Fruit fly (Drosophila melanogaster): Measurements from ENCODE around the gene CG8003.

CG8003 gene

dm6 chr3L:10637819-10638218 lies 23.5 kb upstream of the CG8003 start, which contains the start of gene Cnep1r2 (continued):
- TF ChIP-seq NFAT (GFP tag; IDR thresholded peaks at IDR 0.05) = peak; percentile 95
- TF ChIP-seq ttk (GFP tag; IDR thresholded peaks at IDR 0.05) = peak; percentile 95
- peak; percentile 88 for TF ChIP-seq CG2875 (GFP tag; optimal IDR thresholded peaks at IDR 0.05)
- TF ChIP-seq fd64A (GFP tag; optimal IDR thresholded peaks at IDR 0.05) = peak; percentile 24
- TF ChIP-seq CG16779 (GFP tag; IDR thresholded peaks at IDR 0.05) = peak; percentile 49; the same call in 1 of the 2 replicates
- peak; percentile 94 for TF ChIP-seq CG6765 (GFP tag; optimal IDR thresholded peaks at IDR 0.05)
- TF ChIP-seq pan (optimal IDR thresholded peaks at IDR 0.05) = no peak
- TF ChIP-seq pan (GFP tag; optimal IDR thresholded peaks at IDR 0.05 in 1 of 2, IDR thresholded peaks at IDR 0.05 in 1 of 2) = peak in 1 of 2 experiments; percentile 96
- TF ChIP-seq Nf-YB (GFP tag; optimal IDR thresholded peaks at IDR 0.05) = peak; percentile 83
- peak; percentile 96 for TF ChIP-seq Fer3 (tag; optimal IDR thresholded peaks at IDR 0.05)
- TF ChIP-seq Rfx (GFP tag; IDR thresholded peaks at IDR 0.05) = peak; percentile 97
- TF ChIP-seq Nf-YC (tag; optimal IDR thresholded peaks at IDR 0.05) = peak; percentile 91
- TF ChIP-seq CG10543 (GFP tag; optimal IDR thresholded peaks at IDR 0.05) = peak; percentile 97
- TF ChIP-seq gcm2 (GFP tag; optimal IDR thresholded peaks at IDR 0.05) = no peak
- peak; percentile 98 for TF ChIP-seq CG17361 (GFP tag; IDR thresholded peaks at IDR 0.05)
- peak; percentile 61 for TF ChIP-seq CG9609 (GFP tag; optimal IDR thresholded peaks at IDR 0.05)
- TF ChIP-seq run (tag; optimal IDR thresholded peaks at IDR 0.05) = peak; percentile 93
- peak; percentile 81 for TF ChIP-seq CG15514 (GFP tag; optimal IDR thresholded peaks at IDR 0.05)
- peak; percentile 79 for TF ChIP-seq E2f2 (GFP tag; IDR thresholded peaks at IDR 0.05)
- TF ChIP-seq CG11093 (GFP tag; IDR thresholded peaks at IDR 0.05) = peak; percentile 94
- TF ChIP-seq Tbp (GFP tag; optimal IDR thresholded peaks at IDR 0.05) = no peak
- no peak for TF ChIP-seq Dip2 (GFP tag; IDR thresholded peaks at IDR 0.05)
- peak; percentile 87 for TF ChIP-seq cwo (GFP tag; optimal IDR thresholded peaks at IDR 0.05)
- TF ChIP-seq CG9727 (GFP tag; optimal IDR thresholded peaks at IDR 0.05) = peak; percentile 96
- peak; percentile 35; the same call in 1 of the 2 replicates for TF ChIP-seq crol (GFP tag; IDR thresholded peaks at IDR 0.05)
- peak; percentile 75 for TF ChIP-seq CG18011 (GFP tag; optimal IDR thresholded peaks at IDR 0.05)
- no peak for TF ChIP-seq CG6791 (GFP tag; IDR thresholded peaks at IDR 0.05; ENCODE audit: partially characterized antibody)
- peak; percentile 93 for TF ChIP-seq stwl (tag; optimal IDR thresholded peaks at IDR 0.05)
- peak; percentile 34 for TF ChIP-seq Camta (GFP tag; optimal IDR thresholded peaks at IDR 0.05)
- peak; percentile 93 for TF ChIP-seq MBD-R2 (GFP tag; IDR thresholded peaks at IDR 0.05)
- TF ChIP-seq fd96Cb (tag; optimal IDR thresholded peaks at IDR 0.05) = peak; percentile 96
- peak; percentile 66 for TF ChIP-seq CG1024 (GFP tag; IDR thresholded peaks at IDR 0.05)
- TF ChIP-seq tx (GFP tag; optimal IDR thresholded peaks at IDR 0.05) = peak; percentile 70
- TF ChIP-seq Dip3 (GFP tag; optimal IDR thresholded peaks at IDR 0.05) = peak; percentile 80
- no peak for TF ChIP-seq abd-A (tag; optimal IDR thresholded peaks at IDR 0.05)
- peak; percentile 90 for TF ChIP-seq CG10959 (GFP tag; IDR thresholded peaks at IDR 0.05)
- TF ChIP-seq danr (GFP tag; IDR thresholded peaks at IDR 0.05) = peak; percentile 84
- TF ChIP-seq h (optimal IDR thresholded peaks at IDR 0.05) = no peak
- no peak for TF ChIP-seq chinmo (GFP tag; IDR thresholded peaks at IDR 0.05; ENCODE audit: partially characterized antibody)
- TF ChIP-seq dan (GFP tag; IDR thresholded peaks at IDR 0.05) = peak; percentile 80
- TF ChIP-seq CG9932 (GFP tag; IDR thresholded peaks at IDR 0.05) = peak; percentile 97
- peak; percentile 95 for TF ChIP-seq CG11504 (tag; optimal IDR thresholded peaks at IDR 0.05)
- TF ChIP-seq Mrtf (GFP tag; IDR thresholded peaks at IDR 0.05) = peak; percentile 96
- peak; percentile 96 for TF ChIP-seq CG1602 (GFP tag; optimal IDR thresholded peaks at IDR 0.05)
- TF ChIP-seq seq (GFP tag; IDR thresholded peaks at IDR 0.05) = peak; percentile 90
- TF ChIP-seq CG12104 (GFP tag; optimal IDR thresholded peaks at IDR 0.05) = peak; percentile 88
- TF ChIP-seq CG32767 (GFP tag; IDR thresholded peaks at IDR 0.05) = peak; percentile 95
- TF ChIP-seq CG17359 (tag; optimal IDR thresholded peaks at IDR 0.05) = peak; percentile 96
- peak; percentile 92 for TF ChIP-seq Hand (GFP tag; optimal IDR thresholded peaks at IDR 0.05)
- peak; percentile 96 for TF ChIP-seq Hmr (GFP tag; optimal IDR thresholded peaks at IDR 0.05)
- peak; percentile 93 for TF ChIP-seq CG12942 (GFP tag; optimal IDR thresholded peaks at IDR 0.05)
- no peak for TF ChIP-seq HLH4C (GFP tag; IDR thresholded peaks at IDR 0.05; ENCODE audit: partially characterized antibody)

Data from whole organism, embryonic.